Worm (Caenorhabditis elegans): ENCODE data around the gene bath-45.

ce11 chrII:13078848-13079428, 43.9 kb upstream of the bath-45 start, which contains the start of gene F42G4.6:
- TF ChIP-seq cog-1 (tag; optimal IDR thresholded peaks at IDR 0.05) (no peak), klf-2 (GFP tag; conservative IDR thresholded peaks at IDR 0.05) (no peak)
